Worm (Caenorhabditis elegans): Measurements from ENCODE around the gene fbxa-142.

fbxa-142 gene

DNA sequence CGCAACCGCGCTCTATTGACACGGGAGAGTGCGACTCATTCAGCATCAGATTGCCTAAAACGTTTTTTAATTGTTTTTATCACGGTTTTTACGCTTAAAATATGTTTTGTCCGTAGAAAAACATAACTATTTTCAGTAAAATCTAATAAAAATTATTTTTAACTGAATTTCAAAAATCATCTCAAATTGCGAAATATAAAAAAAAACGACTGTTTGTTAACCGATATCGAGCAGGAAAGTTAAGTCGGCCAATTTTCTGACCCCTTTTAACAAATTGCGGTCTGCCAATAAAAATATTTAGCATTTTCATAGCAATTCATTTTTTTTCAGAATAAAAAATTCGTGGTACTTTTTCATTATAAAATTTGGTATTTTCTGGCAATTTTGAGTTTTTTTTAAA, 10.7 kb downstream of the fbxa-142 start:
- TF ChIP-seq tra-4 (tag; optimal IDR thresholded peaks at IDR 0.05) (no peak), aly-1 (tag; optimal IDR thresholded peaks at IDR 0.05) (no peak), tbx-11 (GFP tag; IDR thresholded peaks at IDR 0.05) (no peak), scrt-1 (GFP tag; IDR thresholded peaks at IDR 0.05) (no peak), sea-1 (GFP tag; conservative IDR thresholded peaks at IDR 0.05) (no peak)

DNA sequence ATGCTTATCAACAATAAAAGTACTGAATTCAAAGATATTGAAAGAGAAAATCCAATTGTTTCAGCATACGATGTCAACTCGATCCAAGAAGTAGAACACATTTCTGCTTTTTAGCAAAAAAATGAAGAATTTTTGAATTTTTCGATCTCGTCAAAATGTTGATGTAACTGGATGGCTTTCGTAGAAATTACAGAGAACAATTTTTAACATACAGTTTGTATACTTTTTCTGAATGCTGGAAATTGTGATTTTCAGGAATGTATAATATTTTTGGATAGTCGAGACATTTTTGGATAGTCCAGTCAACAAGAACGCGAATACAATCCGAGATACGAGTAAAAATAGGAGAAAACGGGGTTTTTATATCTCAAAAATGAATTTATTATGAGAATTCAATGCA, 12.5 kb downstream of the fbxa-142 start, which contains the start of gene str-103:
Gene str-103, minus strand, starts transcription at position 101 of the 400 bp plus-strand sequence.
- TF ChIP-seq ceh-13 (GFP tag; optimal IDR thresholded peaks at IDR 0.05) (no peak), sea-1 (GFP tag; conservative IDR thresholded peaks at IDR 0.05) (no peak), scrt-1 (GFP tag; IDR thresholded peaks at IDR 0.05) (no peak), tbx-37 (GFP tag; conservative IDR thresholded peaks at IDR 0.05) (no peak), hmbx-1 (tag; optimal IDR thresholded peaks at IDR 0.05) (no peak), aly-1 (tag; optimal IDR thresholded peaks at IDR 0.05) (no peak), hnd-1 (tag; optimal IDR thresholded peaks at IDR 0.05) (no peak), ceh-36 (tag; optimal IDR thresholded peaks at IDR 0.05) (no peak)

DNA sequence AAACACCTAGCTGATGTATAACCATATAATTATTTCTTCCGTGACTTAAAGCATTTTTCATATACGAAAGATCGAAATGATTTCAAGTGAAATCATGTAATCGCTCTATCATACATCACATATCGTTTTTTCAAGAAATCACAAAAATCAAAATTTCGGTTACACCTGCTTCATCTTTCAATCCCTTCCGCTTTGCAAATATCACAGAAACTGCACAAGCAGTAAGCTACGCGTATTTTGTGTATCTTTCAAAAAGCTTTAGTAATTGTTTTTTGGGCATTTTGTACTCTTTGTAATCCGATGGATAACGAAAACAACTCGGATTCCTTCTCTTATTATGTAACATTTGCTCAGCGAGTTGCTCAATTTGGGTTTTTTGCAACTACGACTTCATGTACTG, 15.8 kb downstream of the fbxa-142 start, which contains the start of gene str-25:
Gene str-25, plus strand, starts transcription at position 301 of the 400 bp plus-strand sequence.
- TF ChIP-seq scrt-1 (GFP tag; IDR thresholded peaks at IDR 0.05) (no peak), hmg-4 (GFP tag; optimal IDR thresholded peaks at IDR 0.05) (no peak), hmbx-1 (tag; optimal IDR thresholded peaks at IDR 0.05) (no peak)

DNA sequence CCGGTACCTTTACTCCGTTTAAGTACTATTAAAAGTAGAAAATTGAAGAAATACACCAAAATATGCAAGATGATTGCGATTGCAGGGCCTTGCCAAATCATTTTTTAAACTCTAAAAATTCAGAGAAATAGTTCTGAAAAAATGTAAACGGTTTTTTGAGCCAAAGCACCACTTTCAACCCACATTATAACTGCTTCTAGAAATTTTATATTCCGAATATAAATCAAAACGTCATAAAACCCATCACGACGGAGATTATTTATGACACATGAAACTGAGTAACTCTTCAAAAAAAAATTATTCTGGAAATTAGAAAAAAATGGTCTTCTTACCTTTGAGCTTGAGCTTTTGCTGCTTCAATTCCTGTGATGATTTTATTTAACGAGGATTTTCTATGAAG, 16.9 kb downstream of the fbxa-142 start, which contains the start of gene srxa-16:
Gene srxa-16, minus strand, starts transcription at position 101 of the 400 bp plus-strand sequence.
- TF ChIP-seq tra-4 (tag; optimal IDR thresholded peaks at IDR 0.05) (no peak), aly-1 (tag; optimal IDR thresholded peaks at IDR 0.05) (no peak), tbx-37 (GFP tag; conservative IDR thresholded peaks at IDR 0.05) (no peak), ceh-13 (GFP tag; optimal IDR thresholded peaks at IDR 0.05) (no peak), pes-1 (GFP tag; IDR thresholded peaks at IDR 0.05) (no peak), B0310.2 (tag; optimal IDR thresholded peaks at IDR 0.05) (no peak), scrt-1 (GFP tag; IDR thresholded peaks at IDR 0.05) (no peak), flt-1 (GFP tag; IDR thresholded peaks at IDR 0.05) (no peak), F13C5.2 (tag; optimal IDR thresholded peaks at IDR 0.05) (no peak), hmbx-1 (tag; optimal IDR thresholded peaks at IDR 0.05) (no peak), sea-1 (GFP tag; conservative IDR thresholded peaks at IDR 0.05) (no peak), ceh-36 (tag; optimal IDR thresholded peaks at IDR 0.05) (no peak), ama-1 (optimal IDR thresholded peaks at IDR 0.05) (no peak), hmg-4 (GFP tag; optimal IDR thresholded peaks at IDR 0.05) (no peak), tbx-11 (GFP tag; IDR thresholded peaks at IDR 0.05) (no peak), hnd-1 (tag; optimal IDR thresholded peaks at IDR 0.05) (no peak), ets-7 (tag; optimal IDR thresholded peaks at IDR 0.05) (no peak)

DNA sequence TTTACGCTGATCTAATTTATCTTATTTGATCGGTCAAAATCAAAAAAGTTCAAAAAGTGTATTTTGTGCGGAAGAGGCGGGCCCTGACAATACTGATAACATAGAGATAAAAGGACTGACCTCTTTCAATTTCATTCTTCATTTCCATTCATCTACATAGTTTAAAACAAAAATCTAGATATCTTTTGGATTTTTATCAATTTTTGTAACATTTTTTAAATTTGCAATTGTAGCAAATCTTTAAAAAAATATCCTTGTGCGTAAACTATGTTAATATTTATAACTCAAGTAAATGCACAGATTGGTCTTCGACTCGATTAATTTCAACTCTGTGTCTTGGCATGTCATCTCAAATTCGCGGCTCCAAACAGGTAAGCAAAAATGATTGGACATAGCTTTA, 27.6 kb downstream of the fbxa-142 start, which contains the start of gene argk-1:
Gene argk-1, plus strand, starts transcription at position 301 of the 400 bp plus-strand sequence.
- TF ChIP-seq aly-1 (tag; optimal IDR thresholded peaks at IDR 0.05) (no peak), ama-1 (optimal IDR thresholded peaks at IDR 0.05) (no peak), ceh-36 (tag; optimal IDR thresholded peaks at IDR 0.05) (no peak), sea-1 (GFP tag; conservative IDR thresholded peaks at IDR 0.05) (no peak), ceh-13 (GFP tag; optimal IDR thresholded peaks at IDR 0.05) (no peak), tbx-11 (GFP tag; IDR thresholded peaks at IDR 0.05) (no peak), tra-4 (tag; optimal IDR thresholded peaks at IDR 0.05) (no peak), pes-1 (GFP tag; IDR thresholded peaks at IDR 0.05) (no peak)

DNA sequence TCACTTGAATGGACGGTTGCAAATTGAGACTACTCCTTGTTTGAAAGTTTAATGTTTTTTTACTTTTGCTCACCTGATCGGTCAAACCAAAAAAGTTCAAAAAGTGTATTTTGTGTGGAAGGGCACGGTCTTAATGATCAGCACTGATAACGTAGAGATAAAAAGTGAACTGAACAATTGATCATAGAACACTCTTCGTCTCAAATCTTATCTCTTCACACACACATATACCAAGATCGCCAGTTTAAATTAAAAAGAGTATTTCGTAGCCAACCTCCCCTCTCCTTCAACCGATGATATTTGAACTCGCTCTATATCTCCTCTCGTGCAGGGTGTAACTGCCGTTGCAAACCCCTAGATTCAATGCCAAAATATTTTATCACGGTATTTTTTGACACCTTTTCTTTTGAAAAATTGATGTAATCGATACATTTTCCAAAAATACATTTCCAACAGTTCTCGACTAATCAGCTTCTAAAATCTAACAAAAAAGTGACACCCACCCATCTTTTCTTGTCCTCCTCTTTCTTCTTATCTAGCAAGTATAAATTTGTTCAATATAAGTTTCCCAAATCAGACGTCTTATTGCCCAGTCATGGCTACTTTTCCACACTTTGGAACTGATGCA, 30.9 kb downstream of the fbxa-142 start, which contains the start of gene cth-1:
Gene cth-1, plus strand, starts transcription at position 578 of the 628 bp plus-strand sequence.
- no peak for TF ChIP-seq ets-7 (tag; optimal IDR thresholded peaks at IDR 0.05)
- no peak for TF ChIP-seq scrt-1 (GFP tag; IDR thresholded peaks at IDR 0.05)
- TF ChIP-seq pes-1 (GFP tag; IDR thresholded peaks at IDR 0.05): no peak
- no peak for TF ChIP-seq ama-1 (optimal IDR thresholded peaks at IDR 0.05)
- no peak for TF ChIP-seq tra-4 (tag; optimal IDR thresholded peaks at IDR 0.05)

DNA sequence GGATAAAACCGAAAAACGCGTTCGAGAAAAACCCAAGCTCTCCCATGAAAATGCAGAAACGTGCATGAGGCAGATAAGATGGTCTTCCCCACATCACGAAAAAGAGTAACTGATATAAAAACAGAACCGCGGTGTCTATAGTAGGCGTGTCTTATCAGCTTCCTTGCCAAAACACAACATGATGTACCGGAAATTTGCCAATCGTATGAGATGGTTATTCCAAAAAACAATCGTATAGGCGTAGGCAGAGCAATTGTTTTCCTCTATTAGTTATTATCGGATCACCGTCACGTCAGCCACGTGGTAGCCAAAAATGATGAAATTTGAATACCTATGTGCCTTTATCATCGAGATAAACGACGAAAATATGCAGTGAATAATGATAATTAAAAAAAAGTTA, 31.7 kb downstream of the fbxa-142 start, which contains the start of gene str-7:
Gene str-7, minus strand, starts transcription at position 101 of the 400 bp plus-strand sequence.
- TF ChIP-seq F13C5.2 (tag; optimal IDR thresholded peaks at IDR 0.05): no peak
- TF ChIP-seq aly-1 (tag; optimal IDR thresholded peaks at IDR 0.05): no peak
- TF ChIP-seq B0310.2 (tag; optimal IDR thresholded peaks at IDR 0.05): no peak
- TF ChIP-seq hmg-4 (GFP tag; optimal IDR thresholded peaks at IDR 0.05): no peak

DNA sequence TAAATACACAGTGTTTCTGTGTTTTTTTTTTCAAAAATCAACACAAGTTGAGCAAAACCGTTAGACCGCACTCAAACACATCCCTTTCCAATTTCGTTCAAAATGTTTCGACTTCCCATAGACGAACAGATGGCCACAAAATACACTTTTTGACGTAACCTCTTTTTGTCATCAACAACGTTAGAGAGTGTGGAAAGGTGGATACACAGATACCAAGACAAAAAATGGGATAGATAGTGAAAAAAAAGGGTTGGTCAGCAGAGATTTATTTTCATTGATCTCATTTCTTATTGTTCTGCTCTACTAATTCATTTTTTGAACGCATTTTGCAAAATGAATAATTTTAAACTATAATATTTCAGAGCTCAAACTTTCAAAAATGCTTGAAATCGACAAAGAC, 36.3 kb downstream of the fbxa-142 start:
- TF ChIP-seq ama-1 (optimal IDR thresholded peaks at IDR 0.05) (no peak), tra-4 (tag; optimal IDR thresholded peaks at IDR 0.05) (no peak), flt-1 (GFP tag; IDR thresholded peaks at IDR 0.05) (no peak), hmg-4 (GFP tag; optimal IDR thresholded peaks at IDR 0.05) (no peak), F13C5.2 (tag; optimal IDR thresholded peaks at IDR 0.05) (no peak), hmbx-1 (tag; optimal IDR thresholded peaks at IDR 0.05) (no peak), ceh-36 (tag; optimal IDR thresholded peaks at IDR 0.05) (no peak), hnd-1 (tag; optimal IDR thresholded peaks at IDR 0.05) (no peak), scrt-1 (GFP tag; IDR thresholded peaks at IDR 0.05) (no peak), tbx-11 (GFP tag; IDR thresholded peaks at IDR 0.05) (no peak), ceh-13 (GFP tag; optimal IDR thresholded peaks at IDR 0.05) (no peak), sea-1 (GFP tag; conservative IDR thresholded peaks at IDR 0.05) (no peak), aly-1 (tag; optimal IDR thresholded peaks at IDR 0.05) (no peak), ets-7 (tag; optimal IDR thresholded peaks at IDR 0.05) (no peak), B0310.2 (tag; optimal IDR thresholded peaks at IDR 0.05) (no peak), tbx-37 (GFP tag; conservative IDR thresholded peaks at IDR 0.05) (no peak)

Data from whole organism, early embryonic.